Worm (Caenorhabditis elegans) whole organism, L4 larva: ENCODE measurements around the gene rcat-1.
A peak's percentile ranks its signal among the peaks of the same experiment; 100 is the strongest.

Experiments used
- F10B5.3 ChIP-seq: sonication (generic microtip); optimal IDR thresholded peaks from 2 replicates; lab custom pipeline; 2016; ENCODE audit warnings: mild to moderate bottlenecking, missing genetic modification characterization, missing compliant biosample characterization
- F37D6.2 ChIP-seq: sonication (generic microtip); optimal IDR thresholded peaks from 2 replicates; lab custom pipeline; 2016; ENCODE audit warnings: mild to moderate bottlenecking, missing genetic modification characterization, missing compliant biosample characterization
- F49E8.2 ChIP-seq: sonication (generic microtip); optimal IDR thresholded peaks from 2 replicates; lab custom pipeline; 2016; ENCODE audit warnings: missing compliant biosample characterization, mild to moderate bottlenecking, missing genetic modification characterization, borderline replicate concordance
- R02D3.7 ChIP-seq: fragments of 150-350 bp; sonication (generic microtip); optimal IDR thresholded peaks from 3 replicates; lab custom pipeline; 2014; ENCODE audit warnings: missing biosample characterization, missing genetic modification characterization
- T26A8.4 ChIP-seq: fragments of 200-800 bp; sonication (Bioruptor generic); IDR thresholded peaks from 2 replicates; pipeline ENCODE4 v1.3.6; 2022; ENCODE audit warnings: missing genetic modification characterization, missing compliant biosample characterization
- Y75B8A.6 ChIP-seq: fragments of 200-800 bp; sonication (Bioruptor generic); IDR thresholded peaks from 2 replicates; pipeline ENCODE4 v1.3.6; 2022; ENCODE audit warnings: missing genetic modification reagents, missing genetic modification characterization, missing compliant biosample characterization
- ZK337.2 ChIP-seq: fragments of 200-800 bp; sonication (Bioruptor generic); IDR thresholded peaks from 2 replicates; pipeline ENCODE4 v1.3.6; 2022; ENCODE audit warnings: missing genetic modification reagents, missing genetic modification characterization, missing compliant biosample characterization
- ZK546.5 ChIP-seq, 2 experiments: sonication (generic microtip); optimal IDR thresholded peaks; 2 replicates each; lab custom pipeline; 2017; ENCODE audit warnings: missing biosample characterization in 2 of 2, missing genetic modification characterization in 2 of 2
- aha-1 ChIP-seq: fragments of 150-350 bp; peaks from one replicate; lab custom pipeline; 2014; ENCODE audit warnings: missing biosample characterization, missing genetic modification characterization
- ama-1 ChIP-seq: fragments of 150-350 bp; optimal IDR thresholded peaks from 2 replicates; lab custom pipeline; 2014; ENCODE audit warnings: inconsistent platforms, mixed read lengths
- ceh-28 ChIP-seq: fragments of 150-350 bp; optimal IDR thresholded peaks from 2 replicates; lab custom pipeline; 2014; ENCODE audit warnings: missing biosample characterization, missing genetic modification reagents, missing genetic modification characterization
- ceh-62 ChIP-seq: sonication (generic microtip); optimal IDR thresholded peaks from 2 replicates; lab custom pipeline; 2017; ENCODE audit warnings: missing biosample characterization, missing genetic modification characterization
- ces-1 ChIP-seq: fragments of 150-350 bp; sonication (generic microtip); optimal IDR thresholded peaks from 4 replicates; lab custom pipeline; 2014; ENCODE audit warnings: missing biosample characterization, missing genetic modification reagents, missing genetic modification characterization
- ctbp-1 ChIP-seq: fragments of 200-800 bp; sonication (Bioruptor generic); IDR thresholded peaks from 2 replicates; pipeline ENCODE4 v1.3.6; 2022; ENCODE audit warnings: missing genetic modification reagents, missing genetic modification characterization, missing compliant biosample characterization
- daf-12 ChIP-seq: fragments of 150-350 bp; optimal IDR thresholded peaks from 2 replicates; lab custom pipeline; 2014; ENCODE audit warnings: missing biosample characterization, missing genetic modification reagents, missing genetic modification characterization
- daf-19 ChIP-seq: fragments of 200-800 bp; sonication (Bioruptor generic); conservative IDR thresholded peaks from 2 replicates; pipeline ENCODE4 v1.3.6; 2022; ENCODE audit warnings: missing genetic modification characterization, missing compliant biosample characterization
- dmd-9 ChIP-seq: fragments of 200-800 bp; sonication (Bioruptor generic); IDR thresholded peaks from 2 replicates; pipeline ENCODE4 v1.3.6; 2022; ENCODE audit warnings: missing genetic modification reagents, missing genetic modification characterization, missing compliant biosample characterization
- dpl-1 ChIP-seq: fragments of 150-350 bp; optimal IDR thresholded peaks from 2 replicates; lab custom pipeline; 2014; ENCODE audit warnings: missing biosample characterization, missing genetic modification reagents, missing genetic modification characterization
- duxl-1 ChIP-seq: sonication (generic microtip); optimal IDR thresholded peaks from 2 replicates; lab custom pipeline; 2016; ENCODE audit warnings: mild to moderate bottlenecking, missing genetic modification characterization, moderate library complexity, missing compliant biosample characterization; ENCODE audit not compliant: poor library complexity
- egl-27 ChIP-seq: sonication (generic microtip); optimal IDR thresholded peaks from 3 replicates; lab custom pipeline; 2017; ENCODE audit warnings: missing biosample characterization, missing genetic modification reagents, missing genetic modification characterization
- egl-43 ChIP-seq: fragments of 200-800 bp; sonication (Bioruptor generic); IDR thresholded peaks from 2 replicates; pipeline ENCODE4 v1.3.6; 2022; ENCODE audit warnings: missing genetic modification reagents, missing genetic modification characterization, missing compliant biosample characterization
- fos-1 ChIP-seq: fragments of 150-350 bp; optimal IDR thresholded peaks from 2 replicates; lab custom pipeline; 2014; ENCODE audit warnings: missing biosample characterization, missing genetic modification characterization
- hif-1 ChIP-seq, 2 experiments: sonication (generic microtip); optimal IDR thresholded peaks; 2 replicates each; lab custom pipeline; 2016 to 2017; ENCODE audit warnings: missing compliant biosample characterization in 2 of 2, missing genetic modification characterization in 2 of 2, missing genetic modification reagents in 2 of 2, missing genotype in 2 of 2, mild to moderate bottlenecking in 1 of 2
- hlh-30 ChIP-seq: sonication (generic microtip); optimal IDR thresholded peaks from 2 replicates; lab custom pipeline; 2017; ENCODE audit warnings: antibody characterized with exemption, mild to moderate bottlenecking, missing genetic modification characterization, missing compliant biosample characterization; ENCODE audit not compliant: insufficient read depth
- hmg-1.1 ChIP-seq: fragments of 200-800 bp; sonication (Bioruptor generic); IDR thresholded peaks from 2 replicates; pipeline ENCODE4 v1.3.6; 2022; ENCODE audit warnings: missing genetic modification reagents, missing genetic modification characterization, missing compliant biosample characterization
- jun-1 ChIP-seq: fragments of 150-350 bp; optimal IDR thresholded peaks from 2 replicates; lab custom pipeline; 2014; ENCODE audit warnings: missing biosample characterization, missing genetic modification reagents, missing genetic modification characterization
- lin-13 ChIP-seq: fragments of 150-350 bp; optimal IDR thresholded peaks from 2 replicates; lab custom pipeline; 2014; ENCODE audit warnings: missing biosample characterization, missing genetic modification reagents, missing genetic modification characterization
- lin-15B ChIP-seq: fragments of 150-350 bp; sonication (generic microtip); optimal IDR thresholded peaks from 3 replicates; lab custom pipeline; 2014; ENCODE audit warnings: missing biosample characterization, missing genetic modification characterization
- lin-38 ChIP-seq: fragments of 200-800 bp; sonication (Bioruptor generic); IDR thresholded peaks from 2 replicates; pipeline ENCODE4 v1.3.6; 2022; ENCODE audit warnings: missing genetic modification reagents, missing genetic modification characterization, missing compliant biosample characterization
- lin-39 ChIP-seq: fragments of 150-350 bp; optimal IDR thresholded peaks from 2 replicates; lab custom pipeline; 2014; ENCODE audit warnings: missing biosample characterization, missing genetic modification reagents, missing genetic modification characterization
- lsy-2 ChIP-seq, 2 experiments: fragments of 150-350 bp in 1 of 2; sonication (generic microtip) in 1 of 2; optimal IDR thresholded peaks; 2 replicates each; lab custom pipeline; 2014 to 2017; ENCODE audit warnings: missing biosample characterization in 2 of 2, missing genetic modification characterization in 2 of 2
- mdl-1 ChIP-seq, 2 experiments: fragments of 150-350 bp in 1 of 2; sonication (generic microtip) in 1 of 2; optimal IDR thresholded peaks; 2 replicates each; lab custom pipeline; 2014 to 2017; ENCODE audit warnings: missing biosample characterization in 2 of 2, missing genetic modification characterization in 2 of 2
- mdt-29 ChIP-seq: fragments of 200-800 bp; sonication (Bioruptor generic); IDR thresholded peaks from 2 replicates; pipeline ENCODE4 v1.3.6; 2022; ENCODE audit warnings: missing genetic modification reagents, missing genetic modification characterization, missing compliant biosample characterization
- mxl-2 ChIP-seq: fragments of 200-800 bp; sonication (Bioruptor generic); conservative IDR thresholded peaks from 2 replicates; pipeline ENCODE4 v1.3.6; 2022; ENCODE audit warnings: missing genetic modification reagents, missing genetic modification characterization, missing compliant biosample characterization
- mxl-3 ChIP-seq: fragments of 200-800 bp; sonication (Bioruptor generic); optimal IDR thresholded peaks from 2 replicates; lab custom pipeline; 2018; ENCODE audit warnings: mild to moderate bottlenecking, missing genetic modification characterization, missing compliant biosample characterization
- nhr-102 ChIP-seq: sonication (generic microtip); optimal IDR thresholded peaks from 2 replicates; lab custom pipeline; 2016; ENCODE audit warnings: mild to moderate bottlenecking, missing genetic modification characterization, moderate library complexity, missing compliant biosample characterization
- nhr-11 ChIP-seq: fragments of 150-350 bp; optimal IDR thresholded peaks from 2 replicates; lab custom pipeline; 2014; ENCODE audit warnings: missing biosample characterization, missing genetic modification characterization
- nhr-25 ChIP-seq: sonication (generic microtip); optimal IDR thresholded peaks from 2 replicates; lab custom pipeline; 2017; ENCODE audit warnings: missing genetic modification characterization, mild to moderate bottlenecking, missing compliant biosample characterization, antibody characterized with exemption, moderate library complexity, borderline replicate concordance; ENCODE audit not compliant: insufficient read depth
- nhr-28 ChIP-seq: fragments of 150-350 bp; optimal IDR thresholded peaks from 2 replicates; lab custom pipeline; 2014; ENCODE audit warnings: missing biosample characterization, missing genetic modification characterization
- nhr-48 ChIP-seq: sonication (generic microtip); optimal IDR thresholded peaks from 2 replicates; lab custom pipeline; 2016; ENCODE audit warnings: mild to moderate bottlenecking, missing genetic modification characterization, missing compliant biosample characterization
- nhr-76 ChIP-seq: fragments of 150-350 bp; optimal IDR thresholded peaks from 2 replicates; lab custom pipeline; 2014; ENCODE audit warnings: missing biosample characterization, missing genetic modification characterization
- php-3 ChIP-seq: fragments of 200-800 bp; sonication (Bioruptor generic); IDR thresholded peaks from 2 replicates; pipeline ENCODE4 v1.3.6; 2022; ENCODE audit warnings: missing genetic modification reagents, missing genetic modification characterization, missing compliant biosample characterization
- sdz-12 ChIP-seq: fragments of 200-800 bp; sonication (Bioruptor generic); optimal IDR thresholded peaks from 2 replicates; lab custom pipeline; 2018; ENCODE audit warnings: mild to moderate bottlenecking, missing genetic modification characterization, missing compliant biosample characterization
- snpc-1.2 ChIP-seq: fragments of 200-800 bp; sonication (Bioruptor generic); IDR thresholded peaks from 2 replicates; pipeline ENCODE4 v1.3.6; 2022; ENCODE audit warnings: missing genetic modification reagents, missing genetic modification characterization, missing compliant biosample characterization
- spr-1 ChIP-seq: sonication (generic microtip); optimal IDR thresholded peaks from 2 replicates; lab custom pipeline; 2016; ENCODE audit warnings: mild to moderate bottlenecking, missing genetic modification characterization, missing compliant biosample characterization
- spr-3 ChIP-seq: fragments of 200-800 bp; sonication (Bioruptor generic); optimal IDR thresholded peaks from 2 replicates; lab custom pipeline; 2018; ENCODE audit warnings: mild to moderate bottlenecking, missing genetic modification characterization, missing compliant biosample characterization
- unc-130 ChIP-seq: sonication (generic microtip); optimal IDR thresholded peaks from 2 replicates; lab custom pipeline; 2016; ENCODE audit warnings: missing genetic modification reagents, missing genetic modification characterization, missing compliant biosample characterization
- vab-7 ChIP-seq: fragments of 200-800 bp; sonication (Bioruptor generic); IDR thresholded peaks from 2 replicates; pipeline ENCODE4 v1.3.6; 2022; ENCODE audit warnings: missing genetic modification reagents, missing genetic modification characterization, missing compliant biosample characterization
- zfp-3 ChIP-seq: fragments of 200-800 bp; sonication (Bioruptor generic); conservative IDR thresholded peaks from 2 replicates; pipeline ENCODE4 v1.3.6; 2022; ENCODE audit warnings: missing genetic modification reagents, missing genetic modification characterization, missing compliant biosample characterization
- zip-11 ChIP-seq: fragments of 200-800 bp; sonication (Bioruptor generic); IDR thresholded peaks from 2 replicates; pipeline ENCODE4 v1.3.6; 2022; ENCODE audit warnings: missing genetic modification characterization, missing compliant biosample characterization
- zip-2 ChIP-seq: fragments of 150-350 bp; optimal IDR thresholded peaks from 2 replicates; lab custom pipeline; 2014; ENCODE audit warnings: missing biosample characterization, missing genetic modification characterization

rcat-1 gene

ce11 chrIV:261607-262006 lies 6.4 kb upstream of the rcat-1 start, which contains the start of gene pqbp-1.1 (continued):
- TF ChIP-seq vab-7 (GFP tag; lab: Robert Waterston, UW) (no peak), daf-19 (GFP tag; lab: Robert Waterston, UW) (no peak), zfp-3 (GFP tag; lab: Robert Waterston, UW) (no peak), mxl-3 (GFP tag; lab: Kevin White, UChicago) (no peak), nhr-102 (tag; lab: Kevin White, UChicago) (no peak), hlh-30 (peak; percentile 47), R02D3.7 (tag; lab: Kevin White, UChicago) (no peak), F37D6.2 (no peak), ces-1 (GFP tag; lab: Kevin White, UChicago) (peak; percentile 61), ZK337.2 (GFP tag; lab: Robert Waterston, UW) (no peak), mdt-29 (GFP tag; lab: Robert Waterston, UW) (no peak), daf-12 (tag; lab: Kevin White, UChicago) (no peak), php-3 (GFP tag; lab: Robert Waterston, UW) (no peak), F10B5.3 (tag; lab: Kevin White, UChicago) (no peak), ZK546.5 (tag; optimal IDR thresholded peaks at IDR 0.05; lab: Kevin White, UChicago) (no peak), nhr-76 (tag; lab: Kevin White, UChicago) (no peak), Y75B8A.6 (GFP tag; lab: Robert Waterston, UW) (no peak), T26A8.4 (GFP tag; lab: Robert Waterston, UW) (no peak), zip-11 (GFP tag; lab: Robert Waterston, UW) (no peak), mxl-2 (GFP tag; lab: Robert Waterston, UW) (no peak), sdz-12 (GFP tag; lab: Kevin White, UChicago) (no peak), spr-3 (no peak), lin-15B (no peak), jun-1 (tag; lab: Kevin White, UChicago) (no peak), lin-13 (GFP tag; lab: Kevin White, UChicago) (no peak), unc-130 (GFP tag; lab: Kevin White, UChicago) (no peak), dpl-1 (GFP tag; lab: Kevin White, UChicago) (peak; percentile 90), zip-2 (tag; lab: Kevin White, UChicago) (no peak), F49E8.2 (no peak), ama-1 (lab: Kevin White, UChicago) (no peak), egl-27 (tag; lab: Kevin White, UChicago) (no peak), egl-43 (GFP tag; lab: Robert Waterston, UW) (no peak), aha-1 (tag; lab: Kevin White, UChicago) (no peak), nhr-48 (no peak), lin-39 (no peak), nhr-11 (tag; lab: Kevin White, UChicago) (no peak), fos-1 (tag; lab: Kevin White, UChicago) (no peak), lin-38 (GFP tag; lab: Robert Waterston, UW) (peak; percentile 94), ctbp-1 (GFP tag; lab: Robert Waterston, UW) (no peak), duxl-1 (tag; lab: Kevin White, UChicago) (no peak), hmg-1.1 (GFP tag; lab: Robert Waterston, UW) (0 out of 2 replicates have a peak, but pooled peaks have one; percentile 26), spr-1 (tag; lab: Kevin White, UChicago) (no peak), snpc-1.2 (GFP tag; lab: Robert Waterston, UW) (no peak), nhr-25 (tag; lab: Kevin White, UChicago) (peak; percentile 5), hif-1 (tag; optimal IDR thresholded peaks at IDR 0.05; lab: Kevin White, UChicago) (no peak), mdl-1 (tag; optimal IDR thresholded peaks at IDR 0.05; lab: Kevin White, UChicago) (no peak), lsy-2 (tag; optimal IDR thresholded peaks at IDR 0.05; lab: Kevin White, UChicago) (peak in 1 of 2 experiments; percentile 76), nhr-28 (peak; percentile 36), ceh-28 (tag; lab: Kevin White, UChicago) (no peak), ceh-62 (tag; lab: Kevin White, UChicago) (no peak), dmd-9 (no peak)
